Fruit fly (Drosophila melanogaster) whole organism, embryonic: ENCODE measurements around the gene obst-F.

Source experiments
- Abd-B ChIP-seq: fragments of 200-800 bp; sonication (Bioruptor generic); optimal IDR thresholded peaks from 2 replicates; lab custom pipeline; 2018; ENCODE audit warnings: missing biosample characterization, mild to moderate bottlenecking, missing genetic modification characterization, moderate library complexity
- Antp ChIP-seq: fragments of 200-800 bp; sonication (Bioruptor generic); optimal IDR thresholded peaks from 3 replicates; lab custom pipeline; 2016; ENCODE audit warnings: missing biosample characterization, missing genetic modification characterization
- Atf3 ChIP-seq: fragments of 200-800 bp; sonication (Bioruptor generic); optimal IDR thresholded peaks from 3 replicates; lab custom pipeline; 2016; ENCODE audit warnings: missing biosample characterization, missing genetic modification characterization
- Bdp1 ChIP-seq: fragments of 200-800 bp; sonication (Bioruptor generic); optimal IDR thresholded peaks from 3 replicates; lab custom pipeline; 2016; ENCODE audit warnings: missing biosample characterization, missing genetic modification characterization
- CG10431 ChIP-seq: fragments of 200-800 bp; sonication (Bioruptor generic); optimal IDR thresholded peaks from 3 replicates; lab custom pipeline; 2018; ENCODE audit warnings: missing biosample characterization, mild to moderate bottlenecking, missing genetic modification characterization
- CG11085 ChIP-seq: fragments of 200-800 bp; sonication (Bioruptor generic); IDR thresholded peaks from 2 replicates; pipeline ENCODE4 v1.3.6; 2022; ENCODE audit warnings: missing biosample characterization, missing genetic modification characterization
- CG11560 ChIP-seq: fragments of 200-800 bp; sonication (Bioruptor generic); IDR thresholded peaks from 3 replicates; pipeline ENCODE4 v1.3.6; 2022; ENCODE audit warnings: missing biosample characterization, missing genetic modification characterization
- CG12155 ChIP-seq: fragments of 200-800 bp; sonication (Bioruptor generic); optimal IDR thresholded peaks from 3 replicates; lab custom pipeline; 2016; ENCODE audit warnings: missing biosample characterization, missing genetic modification characterization
- CG12219 ChIP-seq: fragments of 200-800 bp; sonication (Bioruptor generic); optimal IDR thresholded peaks from 3 replicates; lab custom pipeline; 2018; ENCODE audit warnings: missing biosample characterization, mild to moderate bottlenecking, missing genetic modification characterization
- CG17359 ChIP-seq: fragments of 200-800 bp; sonication (Bioruptor generic); optimal IDR thresholded peaks from 3 replicates; lab custom pipeline; 2018; ENCODE audit warnings: missing biosample characterization, mild to moderate bottlenecking, missing genetic modification characterization, moderate library complexity
- CG17802 ChIP-seq: fragments of 200-800 bp; sonication (Bioruptor generic); optimal IDR thresholded peaks from 2 replicates; lab custom pipeline; 2018; ENCODE audit warnings: missing biosample characterization, mild to moderate bottlenecking, missing genetic modification characterization, moderate library complexity
- CG18619 ChIP-seq: fragments of 200-800 bp; sonication (Bioruptor generic); optimal IDR thresholded peaks from 3 replicates; lab custom pipeline; 2017; ENCODE audit warnings: missing biosample characterization, mild to moderate bottlenecking, missing genetic modification characterization
- CG2120 ChIP-seq: fragments of 200-800 bp; sonication (Bioruptor generic); optimal IDR thresholded peaks from 3 replicates; lab custom pipeline; 2016; ENCODE audit warnings: missing biosample characterization, missing genetic modification characterization
- CG2889 ChIP-seq: fragments of 200-800 bp; sonication (Bioruptor generic); IDR thresholded peaks from 3 replicates; pipeline ENCODE4 v1.3.6; 2022; ENCODE audit warnings: missing biosample characterization, missing genetic modification characterization
- CG3065 ChIP-seq: fragments of 200-800 bp; sonication (Bioruptor generic); optimal IDR thresholded peaks from 2 replicates; lab custom pipeline; 2016; ENCODE audit warnings: missing biosample characterization, missing genetic modification characterization
- CG31388 ChIP-seq: fragments of 200-800 bp; sonication (Bioruptor generic); optimal IDR thresholded peaks from 2 replicates; lab custom pipeline; 2016; ENCODE audit warnings: missing biosample characterization, missing genetic modification characterization
- CG7556 ChIP-seq: fragments of 200-800 bp; sonication (Bioruptor generic); optimal IDR thresholded peaks from 2 replicates; lab custom pipeline; 2017; ENCODE audit warnings: missing biosample characterization, mild to moderate bottlenecking, missing genetic modification characterization
- CG8359 ChIP-seq: fragments of 200-800 bp; sonication (Bioruptor generic); optimal IDR thresholded peaks from 2 replicates; lab custom pipeline; 2017; ENCODE audit warnings: missing biosample characterization, mild to moderate bottlenecking, missing genetic modification characterization, borderline replicate concordance
- CTCF ChIP-seq: fragments of 200-800 bp; sonication (Bioruptor generic); optimal IDR thresholded peaks from 2 replicates; lab custom pipeline; 2017; ENCODE audit warnings: missing biosample characterization, mild to moderate bottlenecking, missing genetic modification characterization, moderate library complexity
- Camta ChIP-seq: fragments of 200-800 bp; sonication (Bioruptor generic); optimal IDR thresholded peaks from 2 replicates; lab custom pipeline; 2016; ENCODE audit warnings: missing biosample characterization, missing genetic modification characterization
- CoRest ChIP-seq: fragments of 200-800 bp; sonication (Bioruptor generic); optimal IDR thresholded peaks from 3 replicates; lab custom pipeline; 2018; ENCODE audit warnings: missing biosample characterization, mild to moderate bottlenecking, missing genetic modification characterization, moderate library complexity
- Dp ChIP-seq: fragments of 200-800 bp; sonication (Bioruptor generic); optimal IDR thresholded peaks from 2 replicates; lab custom pipeline; 2018; ENCODE audit warnings: missing biosample characterization, mild to moderate bottlenecking, missing genetic modification characterization, moderate library complexity
- HLH4C ChIP-seq: fragments of 200-800 bp; sonication (Bioruptor generic); IDR thresholded peaks from 3 replicates; pipeline ENCODE4 v1.3.6; 2022; ENCODE audit warnings: missing biosample characterization, missing genetic modification characterization; ENCODE audit not compliant: partially characterized antibody
- MTF-1 ChIP-seq: fragments of 200-800 bp; sonication (Bioruptor generic); optimal IDR thresholded peaks from 2 replicates; lab custom pipeline; 2018; ENCODE audit warnings: missing biosample characterization, mild to moderate bottlenecking, missing genetic modification characterization, borderline replicate concordance
- Max ChIP-seq: fragments of 200-800 bp; sonication (Bioruptor generic); optimal IDR thresholded peaks from 2 replicates; lab custom pipeline; 2016; ENCODE audit warnings: missing biosample characterization, mild to moderate bottlenecking, missing genetic modification characterization
- Nf-YC ChIP-seq: fragments of 200-800 bp; optimal IDR thresholded peaks from 3 replicates; lab custom pipeline; 2019; ENCODE audit warnings: missing biosample characterization, mild to moderate bottlenecking, missing genetic modification characterization, moderate library complexity
- Ravus ChIP-seq: fragments of 200-800 bp; sonication (Bioruptor generic); IDR thresholded peaks from 2 replicates; pipeline ENCODE4 v1.3.6; 2022; ENCODE audit warnings: missing biosample characterization, missing genetic modification characterization
- Xbp1 ChIP-seq: fragments of 200-800 bp; sonication (Bioruptor generic); optimal IDR thresholded peaks from 3 replicates; lab custom pipeline; 2016; ENCODE audit warnings: missing biosample characterization, mild to moderate bottlenecking, missing genetic modification characterization
- ase ChIP-seq: fragments of 200-800 bp; sonication (Bioruptor generic); IDR thresholded peaks from 3 replicates; pipeline ENCODE4 v1.3.6; 2022; ENCODE audit warnings: missing biosample characterization, missing genetic modification characterization
- br ChIP-seq: fragments of >200 bp; optimal IDR thresholded peaks from 2 replicates; lab custom pipeline; 2017
- crc ChIP-seq: fragments of 200-800 bp; sonication (Bioruptor generic); optimal IDR thresholded peaks from 2 replicates; lab custom pipeline; 2016; ENCODE audit warnings: missing biosample characterization, missing genetic modification characterization
- dan ChIP-seq: fragments of 200-800 bp; sonication (Bioruptor generic); IDR thresholded peaks from 2 replicates; pipeline ENCODE4 v1.3.6; 2022; ENCODE audit warnings: missing biosample characterization, missing genetic modification characterization
- dmrt11E ChIP-seq: fragments of 200-800 bp; sonication (Bioruptor generic); optimal IDR thresholded peaks from 3 replicates; lab custom pipeline; 2018; ENCODE audit warnings: missing biosample characterization, mild to moderate bottlenecking, missing genetic modification characterization, moderate library complexity
- emc ChIP-seq: fragments of 200-800 bp; sonication (Bioruptor generic); optimal IDR thresholded peaks from 2 replicates; lab custom pipeline; 2016; ENCODE audit warnings: missing biosample characterization, missing genetic modification characterization
- en ChIP-seq: fragments of 200-800 bp; sonication (Bioruptor generic); optimal IDR thresholded peaks from 2 replicates; lab custom pipeline; 2016; ENCODE audit warnings: missing biosample characterization, missing genetic modification characterization
- fd64A ChIP-seq: fragments of 200-800 bp; sonication (Bioruptor generic); optimal IDR thresholded peaks from 3 replicates; lab custom pipeline; 2018; ENCODE audit warnings: missing biosample characterization, mild to moderate bottlenecking, missing genetic modification characterization
- fd96Cb ChIP-seq: fragments of 200-800 bp; sonication (Bioruptor generic); optimal IDR thresholded peaks from 2 replicates; lab custom pipeline; 2018; ENCODE audit warnings: missing biosample characterization, mild to moderate bottlenecking, missing genetic modification characterization, moderate library complexity
- ftz-f1 ChIP-seq: fragments of 200-800 bp; sonication (Bioruptor generic); optimal IDR thresholded peaks from 2 replicates; lab custom pipeline; 2016; ENCODE audit warnings: missing biosample characterization, missing genetic modification characterization
- gce ChIP-seq: fragments of 200-800 bp; sonication (Bioruptor generic); IDR thresholded peaks from 3 replicates; pipeline ENCODE4 v1.3.6; 2022; ENCODE audit warnings: missing biosample characterization, missing genetic modification characterization
- gem ChIP-seq: fragments of 200-800 bp; sonication (Bioruptor generic); optimal IDR thresholded peaks from 2 replicates; lab custom pipeline; 2019; ENCODE audit warnings: missing biosample characterization, mild to moderate bottlenecking, missing genetic modification characterization, moderate library complexity
- hth ChIP-seq: fragments of >200 bp; optimal IDR thresholded peaks from 2 replicates; lab custom pipeline; 2017; ENCODE audit warnings: inconsistent platforms
- ind ChIP-seq: fragments of 200-800 bp; sonication (Bioruptor generic); optimal IDR thresholded peaks from 3 replicates; lab custom pipeline; 2016; ENCODE audit warnings: missing biosample characterization, missing genetic modification characterization
- inv ChIP-seq: fragments of 200-800 bp; sonication (Bioruptor generic); IDR thresholded peaks from 2 replicates; pipeline ENCODE4 v1.3.6; 2022; ENCODE audit warnings: missing biosample characterization, missing genetic modification characterization; ENCODE audit not compliant: partially characterized antibody
- klu ChIP-seq: fragments of 200-800 bp; sonication (Bioruptor generic); IDR thresholded peaks from 2 replicates; pipeline ENCODE4 v1.3.6; 2022; ENCODE audit warnings: missing biosample characterization, missing genetic modification characterization
- peb ChIP-seq: fragments of 200-800 bp; sonication (Bioruptor generic); IDR thresholded peaks from 2 replicates; pipeline ENCODE4 v1.3.6; 2022; ENCODE audit warnings: missing biosample characterization, missing genetic modification characterization
- pho ChIP-seq: fragments of 200-800 bp; sonication (Bioruptor generic); optimal IDR thresholded peaks from 2 replicates; lab custom pipeline; 2016; ENCODE audit warnings: missing biosample characterization, missing genetic modification characterization
- sc ChIP-seq, 3 experiments: fragments of >200 bp in 2 of 3; fragments of 200-800 bp in 1 of 3; sonication (Bioruptor generic) in 1 of 3; optimal IDR thresholded peaks; 2 replicates in 2 of 3; 3 replicates in 1 of 3; lab custom pipeline; 2017; ENCODE audit warnings: mild to moderate bottlenecking in 1 of 3, missing biosample characterization in 1 of 3, missing genetic modification characterization in 1 of 3, missing genetic modification reagents in 1 of 3
- vvl ChIP-seq: fragments of 200-800 bp; sonication (Bioruptor generic); IDR thresholded peaks from 2 replicates; pipeline ENCODE4 v1.3.6; 2022; ENCODE audit warnings: missing biosample characterization, missing genetic modification characterization
- zf30C ChIP-seq: fragments of 200-800 bp; sonication (Bioruptor generic); optimal IDR thresholded peaks from 3 replicates; lab custom pipeline; 2018; ENCODE audit warnings: missing biosample characterization, mild to moderate bottlenecking, missing genetic modification characterization
- zfh1 ChIP-seq: fragments of 200-800 bp; sonication (Bioruptor generic); IDR thresholded peaks from 3 replicates; pipeline ENCODE4 v1.3.6; 2022; ENCODE audit warnings: missing biosample characterization, missing genetic modification characterization

The obst-F gene

DNA sequence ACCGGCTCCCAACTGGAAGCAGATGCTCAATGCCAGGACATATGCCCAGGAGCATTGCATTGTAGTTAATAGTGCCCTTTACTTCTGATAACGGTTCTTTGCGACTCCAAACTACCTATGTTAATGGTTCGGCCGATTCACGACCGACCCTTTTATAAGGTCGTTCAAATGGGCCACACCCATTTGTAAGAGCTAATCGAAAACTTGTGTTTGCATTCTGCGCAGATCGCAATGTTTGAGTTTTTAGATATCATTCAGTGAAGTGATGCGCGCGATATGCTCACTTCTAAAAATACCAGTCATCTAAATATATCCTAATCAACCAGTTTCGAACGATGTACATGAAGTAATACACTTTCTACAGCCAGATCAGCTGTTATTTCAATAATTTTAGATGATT is at the start of gene obst-F:
Gene obst-F, minus strand, starts transcription at position 101 of the 400 bp plus-strand sequence.
- TF ChIP-seq zfh1 (no peak), sc (optimal IDR thresholded peaks at IDR 0.05; lab: Kevin White, UChicago) (no peak), sc (GFP tag; optimal IDR thresholded peaks at IDR 0.05; lab: Kevin White, UChicago) (no peak), CG17359 (tag; lab: Kevin White, UChicago) (no peak), CG17802 (tag; lab: Kevin White, UChicago) (no peak), CTCF (GFP tag; lab: Kevin White, UChicago) (no peak), dmrt11E (tag; lab: Kevin White, UChicago) (no peak), gem (tag; lab: Kevin White, UChicago) (no peak), fd64A (GFP tag; lab: Kevin White, UChicago) (no peak), CG11085 (no peak), CG31388 (GFP tag; lab: Kevin White, UChicago) (no peak), vvl (GFP tag; lab: Robert Waterston, UW) (no peak), en (GFP tag; lab: Kevin White, UChicago) (no peak), ind (GFP tag; lab: Kevin White, UChicago) (no peak), Antp (GFP tag; lab: Kevin White, UChicago) (no peak), Ravus (GFP tag; lab: Robert Waterston, UW) (no peak), MTF-1 (GFP tag; lab: Kevin White, UChicago) (no peak)

DNA sequence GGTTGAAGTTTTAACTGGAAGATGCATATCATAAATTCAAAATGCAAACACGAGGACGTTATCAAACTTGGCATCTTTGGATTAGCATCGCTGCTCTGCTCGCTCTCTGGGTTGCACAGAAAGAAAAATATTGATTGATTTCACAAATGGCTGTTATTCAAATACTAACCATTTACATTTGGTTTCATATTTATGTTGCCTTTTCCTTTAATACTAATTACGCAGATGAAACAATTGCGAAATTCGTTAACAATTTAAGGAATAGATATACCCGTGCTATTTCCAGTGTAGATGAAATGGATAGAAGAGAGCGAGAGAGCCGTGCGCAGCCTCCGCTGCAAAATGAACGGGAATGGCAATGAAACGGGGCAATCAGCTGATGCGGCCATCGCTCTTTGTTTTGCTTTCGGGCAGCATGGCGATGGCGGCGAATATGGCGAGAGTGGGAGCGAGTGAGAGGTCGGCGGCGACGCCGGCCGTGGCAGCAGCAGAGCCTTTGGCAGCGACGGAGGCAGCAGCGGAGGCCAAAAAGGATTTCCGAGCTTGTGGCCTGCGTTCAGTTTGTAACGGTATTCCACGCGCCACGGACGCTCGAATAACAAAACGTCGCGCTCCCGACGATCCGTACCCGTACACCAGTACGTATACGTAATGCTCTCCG is 46.2 kb upstream of the obst-F start, which contains the start of gene rdgC:
Gene rdgC, plus strand, starts transcription at position 568 of the 661 bp plus-strand sequence.
- peak; percentile 96 for TF ChIP-seq gce (GFP tag; lab: Robert Waterston, UW)
- peak; percentile 92 for TF ChIP-seq Max
- peak; percentile 68 for TF ChIP-seq Nf-YC (tag; lab: Kevin White, UChicago)
- TF ChIP-seq dan, result no peak; the same call in 1 of the 2 replicates
- peak; percentile 85 for TF ChIP-seq CG8359 (GFP tag; lab: Kevin White, UChicago)
- TF ChIP-seq Xbp1, result peak; percentile 96
- no peak for TF ChIP-seq br (lab: Kevin White, UChicago)
- TF ChIP-seq Abd-B, result peak; percentile 96
- peak; percentile 95 for TF ChIP-seq CG7556 (GFP tag; lab: Kevin White, UChicago)
- TF ChIP-seq CG2889 (GFP tag; lab: Robert Waterston, UW), result peak; percentile 90
- TF ChIP-seq Camta (GFP tag; lab: Kevin White, UChicago), result peak; percentile 95
- peak; percentile 94 for TF ChIP-seq pho (GFP tag; lab: Kevin White, UChicago)
- TF ChIP-seq hth (lab: Kevin White, UChicago), result no peak
- peak; percentile 77 for TF ChIP-seq ftz-f1 (GFP tag; lab: Kevin White, UChicago)
- no peak for TF ChIP-seq inv
- TF ChIP-seq fd96Cb (tag; lab: Kevin White, UChicago), result peak; percentile 97
- TF ChIP-seq CG11085, result peak; percentile 90
- peak; percentile 86 for TF ChIP-seq Bdp1 (GFP tag; lab: Kevin White, UChicago)
- peak; percentile 93 for TF ChIP-seq emc (GFP tag; lab: Kevin White, UChicago)
- TF ChIP-seq CG11560 (tag; lab: Robert Waterston, UW), result peak; percentile 83
- peak; percentile 70 for TF ChIP-seq zf30C (GFP tag; lab: Kevin White, UChicago)
- peak; percentile 92 for TF ChIP-seq peb
- TF ChIP-seq CG2120 (GFP tag; lab: Kevin White, UChicago), result peak; percentile 97
- TF ChIP-seq crc (GFP tag; lab: Kevin White, UChicago), result peak; percentile 93
- TF ChIP-seq CG18619 (GFP tag; lab: Kevin White, UChicago), result peak; percentile 91
- TF ChIP-seq CoRest (tag; lab: Kevin White, UChicago), result peak; percentile 94
- peak; percentile 89 for TF ChIP-seq Atf3 (GFP tag; lab: Kevin White, UChicago)
- no peak for TF ChIP-seq Dp (GFP tag; lab: Kevin White, UChicago)
- no peak for TF ChIP-seq HLH4C (GFP tag; lab: Robert Waterston, UW)
- TF ChIP-seq klu (GFP tag; lab: Robert Waterston, UW), result peak; percentile 89
- peak; percentile 91 for TF ChIP-seq CG12155 (GFP tag; lab: Kevin White, UChicago)
- peak; percentile 96 for TF ChIP-seq CG12219 (GFP tag; lab: Kevin White, UChicago)
- no peak for TF ChIP-seq CG10431 (GFP tag; lab: Kevin White, UChicago)
- peak; percentile 96 for TF ChIP-seq ase (GFP tag; lab: Robert Waterston, UW)
- peak; percentile 81 for TF ChIP-seq CG3065 (GFP tag; lab: Kevin White, UChicago)
